Worm (Caenorhabditis elegans): Measurements from ENCODE around the gene fbxb-64.

DNA sequence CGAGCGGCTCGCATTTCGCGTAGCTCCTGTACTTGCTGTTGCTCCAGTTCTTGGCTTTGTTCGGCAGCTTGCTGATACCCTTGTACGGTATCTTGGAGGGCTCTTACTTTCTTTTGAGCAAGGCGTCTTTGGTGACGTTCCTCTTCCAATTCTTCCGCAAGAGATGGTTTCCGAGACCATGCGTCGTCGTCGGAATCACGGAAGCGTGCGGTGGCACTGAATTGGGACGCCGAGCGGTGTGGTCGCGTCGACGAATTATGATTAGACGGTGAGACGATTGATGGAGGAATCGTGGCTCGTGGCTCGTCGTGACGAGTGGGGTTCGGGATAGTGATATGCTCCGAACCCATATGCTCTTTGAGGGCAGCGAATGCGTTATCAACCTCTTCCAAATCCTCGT, 36.7 kb upstream of the fbxb-64 start:
- no peak for TF ChIP-seq somi-1 (GFP tag; optimal IDR thresholded peaks at IDR 0.05)
- TF ChIP-seq aptf-3 (GFP tag; IDR thresholded peaks at IDR 0.05): no peak
- no peak for TF ChIP-seq rpc-1 (optimal IDR thresholded peaks at IDR 0.05)
- no peak for TF ChIP-seq rpc-1 (tag; optimal IDR thresholded peaks at IDR 0.05)
- TF ChIP-seq attf-6 (GFP tag; IDR thresholded peaks at IDR 0.05): no peak
- TF ChIP-seq ama-1 (optimal IDR thresholded peaks at IDR 0.05): no peak
- no peak for TF ChIP-seq ama-1 (GFP tag; optimal IDR thresholded peaks at IDR 0.05)
- no peak for TF ChIP-seq F33H1.4 (GFP tag; IDR thresholded peaks at IDR 0.05)
- no peak for TF ChIP-seq mel-28 (tag; optimal IDR thresholded peaks at IDR 0.05; ENCODE audit: borderline replicate concordance)
- no peak for TF ChIP-seq F23B12.7 (tag; optimal IDR thresholded peaks at IDR 0.05; ENCODE audit: insufficient read depth)

Measured in whole organism, young adult.